Fruit fly (Drosophila melanogaster): ENCODE data around the gene CG33271.

The CG33271 gene

DNA sequence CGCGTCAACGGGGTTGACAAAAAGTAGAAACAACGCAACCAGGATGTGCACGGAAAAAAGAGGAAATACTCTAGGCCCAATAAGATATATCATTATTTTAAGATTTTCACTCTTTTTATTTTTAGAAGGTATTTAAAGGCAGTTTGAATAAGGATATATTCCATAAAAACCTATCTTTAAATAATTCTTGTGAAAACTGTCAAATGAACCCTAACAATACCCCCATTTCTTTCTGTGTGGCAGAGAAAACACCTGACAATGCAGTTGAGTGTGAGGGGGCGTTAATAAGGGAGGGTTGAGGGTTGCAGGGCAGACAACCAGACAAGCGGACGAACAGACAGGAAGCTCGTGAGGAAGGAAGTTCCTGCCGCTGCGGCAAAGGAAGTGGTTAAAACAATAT, 25.3 kb downstream of the CG33271 start (continued):
- TF ChIP-seq tx (GFP tag; optimal IDR thresholded peaks at IDR 0.05), result no peak
- 0 out of 3 replicates have a peak, but pooled peaks have one; percentile 45 for TF ChIP-seq H15 (GFP tag; IDR thresholded peaks at IDR 0.05)
- peak; percentile 48 for TF ChIP-seq CG11504 (tag; optimal IDR thresholded peaks at IDR 0.05)
- TF ChIP-seq B-H1 (GFP tag; IDR thresholded peaks at IDR 0.05), result no peak
- TF ChIP-seq ci (GFP tag; IDR thresholded peaks at IDR 0.05), result 0 out of 3 replicates have a peak, but pooled peaks have one; percentile 53
- TF ChIP-seq CG7839 (tag; optimal IDR thresholded peaks at IDR 0.05), result peak; percentile 53

DNA sequence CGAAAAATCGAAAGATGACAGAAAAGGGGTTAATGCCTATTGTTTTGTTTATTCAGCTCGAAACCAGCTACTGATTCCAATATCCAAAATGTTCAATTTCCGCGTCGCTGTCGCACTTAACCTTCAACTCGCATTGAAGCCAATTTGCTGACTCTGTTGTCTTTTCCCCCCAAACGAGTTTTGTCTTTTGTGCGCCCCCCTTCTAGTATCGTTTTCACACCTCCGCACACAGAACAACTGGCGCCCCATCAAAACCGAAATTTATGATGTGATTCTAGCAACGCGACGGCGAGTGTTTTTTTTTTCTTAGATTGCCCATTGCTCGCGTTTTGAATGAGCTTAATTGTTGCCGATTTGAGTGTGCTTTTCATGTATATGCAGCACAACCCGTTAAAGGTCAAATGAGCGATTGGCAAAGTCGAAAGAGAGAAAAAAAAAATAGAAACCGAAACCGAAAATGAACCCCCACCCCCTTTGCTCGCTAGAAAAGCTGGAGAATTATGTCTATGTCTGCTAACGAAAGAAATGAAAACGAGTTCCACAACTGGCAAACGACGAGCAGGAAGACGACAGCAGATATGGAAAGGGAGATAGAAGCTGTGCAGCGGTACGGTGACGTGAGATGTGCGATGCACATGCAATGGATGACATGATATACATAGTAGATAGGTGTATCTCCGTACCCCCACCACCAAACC, 26.8 kb downstream of the CG33271 start:
- peak; percentile 85 for TF ChIP-seq abd-A (tag; optimal IDR thresholded peaks at IDR 0.05)
- TF ChIP-seq NfI (GFP tag; optimal IDR thresholded peaks at IDR 0.05), result no peak
- no peak for TF ChIP-seq vvl (GFP tag; IDR thresholded peaks at IDR 0.05)
- TF ChIP-seq dpn (GFP tag; optimal IDR thresholded peaks at IDR 0.05), result peak in 1 of 2 experiments; percentile 19
- TF ChIP-seq CG11696 (GFP tag; IDR thresholded peaks at IDR 0.05), result peak; percentile 82
- peak; percentile 59 for TF ChIP-seq Rfx (GFP tag; IDR thresholded peaks at IDR 0.05)
- peak; percentile 52 for TF ChIP-seq crol (GFP tag; IDR thresholded peaks at IDR 0.05)
- peak in 1 of 2 experiments; percentile 49 for TF ChIP-seq Hr78 (GFP tag; optimal IDR thresholded peaks at IDR 0.05)
- peak; percentile 18; the same call in 1 of the 2 replicates for TF ChIP-seq Ptx1 (GFP tag; IDR thresholded peaks at IDR 0.05)
- no peak for TF ChIP-seq CG8290 (GFP tag; optimal IDR thresholded peaks at IDR 0.05)
- peak in 1 of 2 experiments; percentile 64 for TF ChIP-seq CG8290 (tag; optimal IDR thresholded peaks at IDR 0.05)
- TF ChIP-seq CG15269 (tag; optimal IDR thresholded peaks at IDR 0.05), result peak; percentile 6
- no peak for TF ChIP-seq Bteb2 (GFP tag; optimal IDR thresholded peaks at IDR 0.05)
- peak; percentile 75 for TF ChIP-seq ftz-f1 (GFP tag; optimal IDR thresholded peaks at IDR 0.05)
- TF ChIP-seq CG12769 (tag; optimal IDR thresholded peaks at IDR 0.05), result peak; percentile 69
- TF ChIP-seq CG15514 (GFP tag; optimal IDR thresholded peaks at IDR 0.05), result peak; percentile 41
- TF ChIP-seq Oaz (GFP tag; IDR thresholded peaks at IDR 0.05), result no peak
- 0 out of 2 replicates have a peak, but pooled peaks have one; percentile 25 for TF ChIP-seq unc-4 (GFP tag; IDR thresholded peaks at IDR 0.05; ENCODE audit: partially characterized antibody)
- peak; percentile 30 for TF ChIP-seq ERR (GFP tag; optimal IDR thresholded peaks at IDR 0.05)
- TF ChIP-seq Hr3 (GFP tag; optimal IDR thresholded peaks at IDR 0.05), result no peak
- TF ChIP-seq CG11456 (GFP tag; IDR thresholded peaks at IDR 0.05), result peak; percentile 55; the same call in 2 of the 3 replicates
- peak; percentile 90 for TF ChIP-seq Blimp-1 (GFP tag; optimal IDR thresholded peaks at IDR 0.05)
- peak; percentile 29; the same call in 1 of the 2 replicates for TF ChIP-seq CG9932 (GFP tag; IDR thresholded peaks at IDR 0.05)
- peak; percentile 23 for TF ChIP-seq Meics (GFP tag; optimal IDR thresholded peaks at IDR 0.05)
- TF ChIP-seq CG6683 (GFP tag; optimal IDR thresholded peaks at IDR 0.05), result no peak
- no peak for TF ChIP-seq Gug (GFP tag; IDR thresholded peaks at IDR 0.05)
- TF ChIP-seq odd (GFP tag; optimal IDR thresholded peaks at IDR 0.05), result no peak
- no peak for TF ChIP-seq CG15696 (tag; optimal IDR thresholded peaks at IDR 0.05)
- TF ChIP-seq br (optimal IDR thresholded peaks at IDR 0.05), result no peak
- peak; percentile 46 for TF ChIP-seq Hmr (GFP tag; optimal IDR thresholded peaks at IDR 0.05)
- peak; percentile 68 for TF ChIP-seq gro (GFP tag; optimal IDR thresholded peaks at IDR 0.05)
- TF ChIP-seq CG17361 (GFP tag; IDR thresholded peaks at IDR 0.05), result 0 out of 3 replicates have a peak, but pooled peaks have one; percentile 20
- TF ChIP-seq CG34376 (GFP tag; optimal IDR thresholded peaks at IDR 0.05), result peak; percentile 14
- TF ChIP-seq CG30020 (tag; optimal IDR thresholded peaks at IDR 0.05), result no peak
- TF ChIP-seq CG10543 (GFP tag; optimal IDR thresholded peaks at IDR 0.05), result peak; percentile 5
- TF ChIP-seq Myb (GFP tag; optimal IDR thresholded peaks at IDR 0.05), result no peak
- no peak for TF ChIP-seq pita (GFP tag; optimal IDR thresholded peaks at IDR 0.05)
- TF ChIP-seq kni (GFP tag; optimal IDR thresholded peaks at IDR 0.05), result peak; percentile 67
- no peak for TF ChIP-seq CG2120 (GFP tag; optimal IDR thresholded peaks at IDR 0.05)
- TF ChIP-seq Vsx1 (GFP tag; optimal IDR thresholded peaks at IDR 0.05), result peak; percentile 48
- TF ChIP-seq her (GFP tag; optimal IDR thresholded peaks at IDR 0.05), result peak; percentile 23
- TF ChIP-seq CG10431 (GFP tag; optimal IDR thresholded peaks at IDR 0.05), result peak; percentile 7

Measured in whole organism, embryonic.